Fruit fly (Drosophila melanogaster) whole organism: ENCODE measurements around the gene RASSF8.

Experiments used
- CG8478 ChIP-seq: fragments of >200 bp; optimal IDR thresholded peaks from 2 replicates; lab custom pipeline; 2018; ENCODE audit warnings: inconsistent platforms
- Dll ChIP-seq: fragments of >200 bp; optimal IDR thresholded peaks from 2 replicates; lab custom pipeline; 2017
- EcR ChIP-seq, 2 experiments: fragments of >200 bp; optimal IDR thresholded peaks; 2 replicates each; lab custom pipeline; 2017; ENCODE audit warnings: missing biosample characterization in 2 of 2, missing genetic modification characterization in 2 of 2, missing genetic modification reagents in 2 of 2
- pan ChIP-seq: fragments of >200 bp; optimal IDR thresholded peaks from 2 replicates; lab custom pipeline; 2017
- psq ChIP-seq: fragments of >200 bp; optimal IDR thresholded peaks from 2 replicates; lab custom pipeline; 2017
- usp ChIP-seq: fragments of >200 bp; optimal IDR thresholded peaks from 2 replicates; lab custom pipeline; 2017; ENCODE audit warnings: missing biosample characterization, missing genetic modification characterization, mixed read lengths

Gene RASSF8

DNA sequence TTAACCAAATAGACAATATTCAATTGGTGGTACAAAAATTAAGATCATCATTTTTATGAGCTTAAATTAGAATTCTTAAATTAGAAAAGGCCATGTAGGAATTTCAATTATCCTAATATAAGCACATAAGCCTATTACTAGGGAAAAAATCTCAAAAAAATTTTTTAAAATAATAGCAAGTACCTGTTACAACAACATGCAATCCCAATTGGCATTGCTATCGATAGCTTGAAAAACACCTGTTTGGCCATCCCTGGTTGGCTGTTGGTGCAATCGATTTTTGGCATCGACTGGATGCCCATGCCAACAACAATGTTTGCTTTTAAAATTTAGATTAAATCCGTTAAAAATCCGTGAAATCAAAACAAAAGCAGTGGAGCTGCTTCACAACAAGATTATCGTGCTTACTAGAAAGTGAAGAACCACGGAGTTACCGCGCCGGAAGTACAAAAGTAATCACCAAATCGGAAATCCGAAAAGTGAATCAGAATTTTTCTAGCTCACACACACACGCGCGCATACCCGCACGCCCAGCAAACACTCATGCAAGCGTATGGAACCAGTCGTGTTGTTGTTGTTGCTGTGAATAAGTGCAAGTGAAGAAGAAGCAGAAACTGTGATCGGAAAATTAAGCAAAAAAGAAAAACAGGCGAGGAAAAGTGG, at the start of gene RASSF8:
Gene RASSF8, plus strand, starts transcription at position 265 of the 663 bp plus-strand sequence.
- TF ChIP-seq CG8478 (lab: Kevin White, UChicago) (no peak), usp (GFP tag; lab: Kevin White, UChicago) (no peak), EcR (GFP tag; optimal IDR thresholded peaks at IDR 0.05; lab: Kevin White, UChicago) (no peak), pan (lab: Kevin White, UChicago) (no peak), psq (lab: Kevin White, UChicago) (no peak), Dll (lab: Kevin White, UChicago) (no peak)

DNA sequence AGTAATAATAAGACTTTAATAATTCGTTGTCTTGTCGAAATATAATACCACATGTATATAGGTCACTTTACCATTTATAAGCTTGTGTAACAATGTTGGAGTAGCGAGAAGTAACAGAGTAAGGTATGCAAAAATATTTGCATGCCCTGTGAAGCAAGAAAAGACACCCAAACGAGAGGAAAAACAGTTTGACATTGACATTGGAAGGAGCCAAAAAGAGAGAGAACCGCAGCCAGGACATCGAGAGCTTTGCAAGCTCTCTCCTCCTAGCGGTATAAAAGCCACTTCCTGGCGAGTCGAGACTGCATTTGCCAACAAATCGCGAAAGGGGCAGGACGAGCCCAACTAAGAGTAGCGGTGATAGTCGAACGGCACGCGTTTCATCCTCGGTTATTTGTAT, 48.2 kb upstream of the RASSF8 start, which contains the start of gene CG5079:
Gene CG5079, plus strand, starts transcription at position 301 of the 400 bp plus-strand sequence.
- no peak for TF ChIP-seq psq (lab: Kevin White, UChicago)
- no peak for TF ChIP-seq EcR (GFP tag; optimal IDR thresholded peaks at IDR 0.05; lab: Kevin White, UChicago)
- TF ChIP-seq usp (GFP tag; lab: Kevin White, UChicago), result no peak
- TF ChIP-seq Dll (lab: Kevin White, UChicago), result no peak
- TF ChIP-seq pan (lab: Kevin White, UChicago), result no peak
- no peak for TF ChIP-seq CG8478 (lab: Kevin White, UChicago)

DNA sequence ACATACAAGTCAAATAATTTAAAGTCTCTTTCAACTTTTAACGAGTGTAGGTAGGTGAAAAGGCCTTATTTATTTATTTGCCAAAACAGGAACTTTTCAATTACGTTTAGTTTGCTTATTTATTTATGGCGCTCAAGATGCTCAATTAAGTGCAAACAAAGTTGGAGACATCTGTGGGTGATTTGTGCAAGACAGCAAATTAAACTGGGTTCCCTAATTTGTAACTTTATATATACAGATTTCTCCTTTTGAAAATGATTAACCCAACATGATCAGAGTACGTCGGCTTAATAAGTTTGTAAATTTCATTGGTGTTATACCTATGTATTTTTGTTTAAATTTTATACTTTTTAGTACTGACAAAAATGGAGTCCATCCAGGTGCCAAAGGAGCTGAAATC, 43.5 kb upstream of the RASSF8 start, which contains the start of gene CG5071:
Gene CG5071, plus strand, starts transcription at position 301 of the 400 bp plus-strand sequence.
- TF ChIP-seq Dll (lab: Kevin White, UChicago), result no peak
- no peak for TF ChIP-seq psq (lab: Kevin White, UChicago)
- no peak for TF ChIP-seq CG8478 (lab: Kevin White, UChicago)
- no peak for TF ChIP-seq usp (GFP tag; lab: Kevin White, UChicago)
- TF ChIP-seq pan (lab: Kevin White, UChicago), result no peak
- TF ChIP-seq EcR (GFP tag; optimal IDR thresholded peaks at IDR 0.05; lab: Kevin White, UChicago), result no peak

DNA sequence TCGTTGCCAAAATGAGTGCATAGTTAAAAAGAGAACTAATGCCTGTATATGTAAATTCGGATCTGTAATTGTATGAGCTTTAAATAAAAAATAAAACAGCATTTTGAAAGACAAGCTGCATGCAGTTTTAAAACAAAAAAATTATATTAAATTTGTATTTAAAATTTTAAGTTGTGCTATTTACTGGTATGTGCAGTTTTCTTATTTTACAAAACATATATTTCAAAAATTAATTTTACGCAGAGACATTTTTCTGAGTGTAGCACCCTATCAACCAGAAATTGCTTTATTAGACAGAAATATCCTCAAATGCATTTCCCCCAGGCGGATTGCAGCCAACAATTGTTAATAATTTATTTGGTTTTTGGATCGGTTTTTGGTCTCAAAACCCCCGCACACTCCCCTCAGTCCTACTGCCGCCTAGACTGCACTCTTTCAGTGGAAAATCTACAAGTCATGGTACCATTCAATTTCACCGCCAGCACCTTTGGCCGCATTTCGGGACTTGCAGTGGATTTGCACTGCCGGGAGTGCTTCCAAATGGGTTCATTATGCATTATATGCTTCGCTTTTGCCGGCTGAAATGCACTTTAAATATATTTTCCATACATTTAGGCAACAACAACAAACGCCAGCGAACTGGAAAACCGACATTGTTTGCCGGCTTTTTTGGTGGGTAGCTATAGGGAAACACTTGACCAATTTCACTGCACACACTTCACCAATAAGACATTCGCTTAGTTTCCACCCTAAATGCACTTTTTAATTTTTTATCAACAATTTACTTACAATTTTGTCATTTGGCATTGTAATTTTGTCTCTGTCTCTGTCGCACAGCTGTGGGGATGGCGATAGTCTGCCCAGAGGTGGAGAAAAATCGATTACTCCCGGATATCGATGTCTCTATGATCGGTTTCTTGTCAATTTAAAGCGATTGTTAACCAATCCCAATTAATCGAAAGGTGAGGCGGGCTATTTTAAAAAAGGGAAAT, 37.5 kb upstream of the RASSF8 start, which contains the start of gene Npl4:
Gene Npl4, minus strand, starts transcription at position 863 of the 992 bp plus-strand sequence.
- TF ChIP-seq CG8478 (lab: Kevin White, UChicago) (no peak), psq (lab: Kevin White, UChicago) (no peak), Dll (lab: Kevin White, UChicago) (no peak), EcR (GFP tag; optimal IDR thresholded peaks at IDR 0.05; lab: Kevin White, UChicago) (no peak), pan (lab: Kevin White, UChicago) (no peak), usp (GFP tag; lab: Kevin White, UChicago) (no peak)

DNA sequence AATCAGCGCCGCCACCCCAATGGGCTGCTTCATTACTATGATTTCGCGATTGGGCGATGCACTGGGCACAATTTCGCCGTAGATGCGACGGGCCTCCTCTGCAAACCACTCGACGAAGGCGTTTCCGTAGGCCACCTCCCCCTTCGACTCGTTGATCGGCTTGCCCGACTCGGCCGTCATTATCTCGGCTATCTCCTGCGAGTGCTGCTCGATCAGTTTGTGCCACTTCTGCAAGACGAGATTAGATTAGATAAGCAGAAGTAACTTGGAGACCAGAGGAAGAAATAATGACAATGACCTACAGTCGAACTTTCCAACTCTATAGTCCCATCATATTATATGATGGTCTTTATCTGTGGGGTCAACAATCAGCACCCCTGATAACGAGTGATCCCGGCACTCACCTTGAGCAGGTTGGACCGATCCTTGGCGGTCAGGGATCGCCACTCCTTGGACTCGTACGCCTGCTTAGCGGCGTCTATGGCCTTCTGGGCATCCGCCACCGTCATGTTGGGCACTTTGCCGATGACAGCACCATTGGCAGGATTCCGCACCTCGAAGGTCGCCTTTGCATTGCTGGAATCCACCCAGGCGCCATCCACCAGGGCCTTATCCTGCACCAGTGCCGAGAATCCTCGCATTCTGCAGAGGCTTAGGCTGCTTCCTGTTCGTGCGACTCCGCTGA, 35.5 kb upstream of the RASSF8 start:
- TF ChIP-seq psq (lab: Kevin White, UChicago), result no peak
- TF ChIP-seq usp (GFP tag; lab: Kevin White, UChicago), result no peak
- no peak for TF ChIP-seq EcR (GFP tag; optimal IDR thresholded peaks at IDR 0.05; lab: Kevin White, UChicago)
- TF ChIP-seq pan (lab: Kevin White, UChicago), result no peak
- TF ChIP-seq Dll (lab: Kevin White, UChicago), result no peak
- no peak for TF ChIP-seq CG8478 (lab: Kevin White, UChicago)

DNA sequence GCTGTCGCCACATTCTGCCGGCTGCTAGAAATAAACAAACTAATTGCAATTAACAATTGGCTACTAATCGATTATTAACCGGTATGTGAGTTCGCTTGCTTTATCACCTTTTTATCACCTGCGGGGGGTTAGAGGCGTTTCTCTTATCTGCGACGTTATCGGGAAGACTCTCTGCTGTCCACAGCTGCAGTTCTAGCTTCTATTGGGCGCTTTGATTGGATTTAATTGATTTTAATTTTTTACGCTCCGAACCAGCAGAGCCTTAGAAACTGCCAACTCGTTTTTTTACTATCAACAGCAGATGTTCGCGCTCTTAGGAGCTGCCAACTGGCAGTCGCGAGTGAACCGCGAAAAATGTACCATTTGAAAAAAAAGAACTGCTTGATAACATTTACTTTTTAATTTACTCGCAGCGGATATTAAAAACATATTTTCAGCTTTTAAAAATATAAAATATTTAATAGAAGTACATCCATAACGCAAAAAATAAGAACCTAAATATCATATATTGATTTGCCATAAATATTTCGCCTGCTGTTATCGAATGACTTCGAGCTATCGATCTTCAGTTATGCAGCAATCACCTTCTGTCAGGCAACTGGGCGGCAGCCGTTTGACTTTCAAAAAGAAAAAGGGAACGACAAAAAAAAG, 34.8 kb upstream of the RASSF8 start, which contains the start of gene Ssadh:
Gene Ssadh, minus strand, starts transcription at position 300 of the 651 bp plus-strand sequence.
- TF ChIP-seq usp (GFP tag; lab: Kevin White, UChicago), result no peak
- no peak for TF ChIP-seq EcR (GFP tag; optimal IDR thresholded peaks at IDR 0.05; lab: Kevin White, UChicago)
- no peak for TF ChIP-seq CG8478 (lab: Kevin White, UChicago)
- TF ChIP-seq psq (lab: Kevin White, UChicago), result no peak
- TF ChIP-seq pan (lab: Kevin White, UChicago), result no peak
- TF ChIP-seq Dll (lab: Kevin White, UChicago), result no peak

DNA sequence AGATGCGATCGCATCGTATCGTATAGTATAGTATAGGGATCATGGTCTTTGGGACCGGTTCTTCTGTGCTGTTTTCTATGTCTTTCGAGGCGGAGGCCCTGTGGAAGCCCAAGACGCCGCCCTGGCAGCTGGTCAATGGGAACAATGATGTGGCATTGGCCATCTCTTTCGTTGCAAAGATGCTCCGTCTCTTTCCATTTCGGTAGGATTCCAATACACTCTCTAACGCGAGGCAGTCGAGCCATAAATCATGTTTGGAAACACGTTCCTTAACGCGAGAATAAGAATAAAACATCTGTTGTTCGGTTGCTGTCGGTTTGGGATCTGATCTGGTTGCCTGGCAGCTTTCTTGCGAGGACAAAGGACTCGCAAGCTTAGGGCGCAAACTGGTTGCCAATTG, 32.9 kb upstream of the RASSF8 start:
- no peak for TF ChIP-seq pan (lab: Kevin White, UChicago)
- no peak for TF ChIP-seq Dll (lab: Kevin White, UChicago)
- no peak for TF ChIP-seq CG8478 (lab: Kevin White, UChicago)
- no peak for TF ChIP-seq EcR (GFP tag; optimal IDR thresholded peaks at IDR 0.05; lab: Kevin White, UChicago)
- TF ChIP-seq usp (GFP tag; lab: Kevin White, UChicago), result no peak
- TF ChIP-seq psq (lab: Kevin White, UChicago), result no peak

DNA sequence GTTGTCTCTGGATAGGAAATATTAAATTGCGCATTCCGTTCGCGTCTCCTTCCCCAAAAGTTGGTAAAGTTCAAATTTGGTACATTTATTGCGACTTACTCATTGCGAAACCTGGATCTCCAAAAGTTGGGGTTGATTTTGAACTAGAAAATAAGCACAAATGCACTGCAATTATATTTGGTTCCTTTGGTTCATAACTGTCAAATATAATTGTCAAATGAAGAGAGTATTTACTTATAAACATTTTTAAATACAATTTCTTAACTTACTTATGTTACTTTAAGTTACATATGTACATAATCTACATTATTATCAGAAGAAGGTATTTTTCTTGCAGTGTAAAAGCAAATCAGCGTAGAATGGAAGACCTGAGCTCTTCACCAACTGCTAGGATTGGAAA, 31.1 kb upstream of the RASSF8 start:
- TF ChIP-seq usp (GFP tag; lab: Kevin White, UChicago) (no peak), EcR (GFP tag; optimal IDR thresholded peaks at IDR 0.05; lab: Kevin White, UChicago) (no peak), psq (lab: Kevin White, UChicago) (no peak), CG8478 (lab: Kevin White, UChicago) (no peak), Dll (lab: Kevin White, UChicago) (no peak), pan (lab: Kevin White, UChicago) (no peak)

DNA sequence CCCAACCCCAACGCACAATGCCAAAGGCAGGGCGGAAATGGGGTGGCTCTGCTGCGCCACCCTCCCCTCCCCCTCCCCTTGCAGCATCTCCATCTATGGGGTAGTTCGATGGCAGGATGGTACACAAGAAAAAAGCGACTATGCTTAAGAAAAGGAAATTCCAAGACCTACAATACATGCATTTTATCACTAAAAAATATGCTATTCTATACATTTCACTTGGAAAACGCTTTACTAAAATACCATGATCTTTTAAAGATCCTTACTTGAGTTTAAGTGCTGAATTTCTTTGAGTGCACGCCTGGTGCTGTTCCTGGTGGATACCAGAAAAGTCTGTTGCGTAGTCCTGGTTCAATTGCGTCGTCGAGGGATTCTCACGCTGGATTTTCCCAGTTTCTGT, 30.5 kb upstream of the RASSF8 start:
- TF ChIP-seq Dll (lab: Kevin White, UChicago) (no peak), EcR (GFP tag; optimal IDR thresholded peaks at IDR 0.05; lab: Kevin White, UChicago) (no peak), usp (GFP tag; lab: Kevin White, UChicago) (no peak), psq (lab: Kevin White, UChicago) (no peak), CG8478 (lab: Kevin White, UChicago) (no peak), pan (lab: Kevin White, UChicago) (no peak)
